Worm (Caenorhabditis elegans) whole organism, late embryonic: ENCODE results near the gene exos-8.
A peak's percentile ranks its signal among the peaks of the same experiment; 100 is the strongest.

ENCODE experiments used
- C08G9.2 ChIP-seq: sonication (generic microtip); optimal IDR thresholded peaks from 2 replicates; lab custom pipeline; 2016; ENCODE audit warnings: mild to moderate bottlenecking, missing genetic modification characterization, moderate library complexity, missing compliant biosample characterization
- C38D4.7 ChIP-seq: fragments of 200-800 bp; sonication (Bioruptor generic); optimal IDR thresholded peaks from 2 replicates; lab custom pipeline; 2018; ENCODE audit warnings: mild to moderate bottlenecking, missing genetic modification characterization, moderate library complexity, missing compliant biosample characterization
- F13H6.1 ChIP-seq: sonication (generic microtip); optimal IDR thresholded peaks from 2 replicates; lab custom pipeline; 2016; ENCODE audit warnings: missing genetic modification characterization, missing compliant biosample characterization
- K09A11.1 ChIP-seq: sonication (generic microtip); optimal IDR thresholded peaks from 2 replicates; lab custom pipeline; 2017; ENCODE audit warnings: antibody characterized with exemption, mild to moderate bottlenecking, missing genetic modification characterization, missing compliant biosample characterization; ENCODE audit not compliant: insufficient read depth
- Y22D7AL.16 ChIP-seq: sonication (generic microtip); optimal IDR thresholded peaks from 2 replicates; lab custom pipeline; 2016; ENCODE audit warnings: missing genetic modification characterization, missing compliant biosample characterization
- ahr-1 ChIP-seq: sonication (generic microtip); optimal IDR thresholded peaks from 2 replicates; lab custom pipeline; 2016; ENCODE audit warnings: missing genetic modification characterization, missing compliant biosample characterization
- ama-1 ChIP-seq: fragments of 150-350 bp; optimal IDR thresholded peaks from 2 replicates; lab custom pipeline; 2014
- ceh-14 ChIP-seq: sonication (generic microtip); optimal IDR thresholded peaks from 2 replicates; lab custom pipeline; 2016; ENCODE audit warnings: missing genotype, missing genetic modification characterization, missing compliant biosample characterization
- ceh-19 ChIP-seq: fragments of 200-800 bp; sonication (Bioruptor generic); optimal IDR thresholded peaks from 2 replicates; lab custom pipeline; 2018; ENCODE audit warnings: mild to moderate bottlenecking, missing genetic modification characterization, missing compliant biosample characterization
- ceh-2 ChIP-seq: sonication (generic microtip); optimal IDR thresholded peaks from 2 replicates; lab custom pipeline; 2016; ENCODE audit warnings: missing genotype, missing genetic modification characterization, missing compliant biosample characterization
- ceh-30 ChIP-seq: fragments of 150-350 bp; optimal IDR thresholded peaks from 2 replicates; lab custom pipeline; 2014; ENCODE audit warnings: missing biosample characterization, missing genetic modification characterization
- ceh-31 ChIP-seq: sonication (generic microtip); optimal IDR thresholded peaks from 2 replicates; lab custom pipeline; 2016; ENCODE audit warnings: missing genetic modification characterization, missing compliant biosample characterization
- ceh-34 ChIP-seq: sonication (generic microtip); optimal IDR thresholded peaks from 2 replicates; lab custom pipeline; 2016; ENCODE audit warnings: mild to moderate bottlenecking, missing genetic modification characterization, missing compliant biosample characterization
- ceh-45 ChIP-seq: fragments of 200-800 bp; sonication (Bioruptor generic); IDR thresholded peaks from 2 replicates; pipeline ENCODE4 v1.3.6; 2022; ENCODE audit warnings: missing genetic modification reagents, missing genetic modification characterization, missing compliant biosample characterization
- ceh-6 ChIP-seq: fragments of 200-800 bp; sonication (Bioruptor generic); optimal IDR thresholded peaks from 2 replicates; lab custom pipeline; 2018; ENCODE audit warnings: mild to moderate bottlenecking, missing genetic modification characterization, missing compliant biosample characterization
- dmd-4 ChIP-seq: sonication (generic microtip); optimal IDR thresholded peaks from 2 replicates; lab custom pipeline; 2016; ENCODE audit warnings: borderline replicate concordance, missing genetic modification characterization, missing compliant biosample characterization
- elt-2 ChIP-seq: sonication (generic microtip); optimal IDR thresholded peaks from 2 replicates; lab custom pipeline; 2016; ENCODE audit warnings: missing genetic modification reagents, missing genetic modification characterization, missing compliant biosample characterization
- fax-1 ChIP-seq: sonication (generic microtip); optimal IDR thresholded peaks from 2 replicates; lab custom pipeline; 2016; ENCODE audit warnings: missing genotype, missing genetic modification characterization, missing compliant biosample characterization
- fkh-10 ChIP-seq: fragments of 150-350 bp; optimal IDR thresholded peaks from 2 replicates; lab custom pipeline; 2014; ENCODE audit warnings: missing biosample characterization, missing genetic modification reagents, missing genetic modification characterization
- fkh-6 ChIP-seq: sonication (generic microtip); optimal IDR thresholded peaks from 2 replicates; lab custom pipeline; 2016; ENCODE audit warnings: missing genetic modification characterization, missing compliant biosample characterization
- hlh-13 ChIP-seq: fragments of 200-800 bp; sonication (Bioruptor generic); optimal IDR thresholded peaks from 2 replicates; lab custom pipeline; 2018; ENCODE audit warnings: mild to moderate bottlenecking, missing genetic modification characterization, missing compliant biosample characterization
- hlh-8 ChIP-seq: sonication (generic microtip); optimal IDR thresholded peaks from 2 replicates; lab custom pipeline; 2016; ENCODE audit warnings: missing genotype, missing genetic modification characterization, missing compliant biosample characterization
- lim-6 ChIP-seq: sonication (generic microtip); optimal IDR thresholded peaks from 2 replicates; lab custom pipeline; 2016; ENCODE audit warnings: missing genetic modification characterization, missing compliant biosample characterization
- mec-3 ChIP-seq: sonication (generic microtip); optimal IDR thresholded peaks from 2 replicates; lab custom pipeline; 2016; ENCODE audit warnings: borderline replicate concordance, missing genetic modification characterization, missing compliant biosample characterization
- nfya-1 ChIP-seq: sonication (generic microtip); optimal IDR thresholded peaks from 2 replicates; lab custom pipeline; 2017; ENCODE audit warnings: missing genetic modification characterization, mild to moderate bottlenecking, missing compliant biosample characterization, antibody characterized with exemption, moderate library complexity
- nhr-11 ChIP-seq: fragments of 150-350 bp; optimal IDR thresholded peaks from 2 replicates; lab custom pipeline; 2014; ENCODE audit warnings: missing biosample characterization, missing genetic modification characterization
- nhr-232 ChIP-seq: sonication (generic microtip); optimal IDR thresholded peaks from 2 replicates; lab custom pipeline; 2016; ENCODE audit warnings: missing genetic modification characterization, missing compliant biosample characterization
- odd-2 ChIP-seq: sonication (generic microtip); optimal IDR thresholded peaks from 2 replicates; lab custom pipeline; 2017; ENCODE audit warnings: antibody characterized with exemption, mild to moderate bottlenecking, missing genetic modification characterization, missing compliant biosample characterization
- pag-3 ChIP-seq: sonication (generic microtip); optimal IDR thresholded peaks from 2 replicates; lab custom pipeline; 2016; ENCODE audit warnings: missing compliant biosample characterization, missing genetic modification characterization, borderline replicate concordance
- pat-9 ChIP-seq: fragments of 200-800 bp; sonication (Bioruptor generic); optimal IDR thresholded peaks from 2 replicates; lab custom pipeline; 2018; ENCODE audit warnings: mild to moderate bottlenecking, missing genetic modification characterization, moderate library complexity, missing compliant biosample characterization
- pax-1 ChIP-seq: fragments of 150-350 bp; optimal IDR thresholded peaks from 2 replicates; lab custom pipeline; 2014; ENCODE audit warnings: missing biosample characterization, missing genetic modification characterization
- pha-2 ChIP-seq: sonication (generic microtip); optimal IDR thresholded peaks from 2 replicates; lab custom pipeline; 2017; ENCODE audit warnings: mild to moderate bottlenecking, missing genetic modification characterization, missing compliant biosample characterization
- pqm-1 ChIP-seq: sonication (generic microtip); optimal IDR thresholded peaks from 2 replicates; lab custom pipeline; 2016; ENCODE audit warnings: missing genetic modification characterization, missing compliant biosample characterization
- ref-2 ChIP-seq: sonication (generic microtip); optimal IDR thresholded peaks from 2 replicates; lab custom pipeline; 2016; ENCODE audit warnings: missing genetic modification characterization, missing compliant biosample characterization
- sdc-2 ChIP-seq: sonication (generic microtip); optimal IDR thresholded peaks from 2 replicates; lab custom pipeline; 2016; ENCODE audit warnings: missing genotype, missing genetic modification characterization, missing compliant biosample characterization
- tbx-2 ChIP-seq: sonication (generic microtip); optimal IDR thresholded peaks from 2 replicates; lab custom pipeline; 2016; ENCODE audit warnings: missing genetic modification characterization, missing compliant biosample characterization
- unc-3 ChIP-seq, 2 experiments: fragments of 200-800 bp in 1 of 2; sonication (Bioruptor generic) in 1 of 2; sonication (generic microtip) in 1 of 2; conservative IDR thresholded peaks in 1 of 2; optimal IDR thresholded peaks in 1 of 2; 2 replicates each; pipeline versions ENCODE4 v1.3.6 to Lab custom; 2016 to 2022; ENCODE audit warnings: missing compliant biosample characterization in 2 of 2, missing genetic modification characterization in 2 of 2, missing genetic modification reagents in 1 of 2
- zip-5 ChIP-seq: sonication (generic microtip); optimal IDR thresholded peaks from 2 replicates; lab custom pipeline; 2016; ENCODE audit warnings: missing genetic modification characterization, missing compliant biosample characterization

Gene exos-8

ce11 chrII:6776418-6777034 lies 35.0 kb downstream of the exos-8 start, which contains the start of gene ssup-72 (continued):
- no peak for TF ChIP-seq pqm-1
- TF ChIP-seq pax-1 = no peak

- TF ChIP-seq F13H6.1 (tag; lab: Kevin White, UChicago) (no peak), tbx-2 (tag; lab: Kevin White, UChicago) (no peak), ref-2 (no peak), Y22D7AL.16 (tag; lab: Kevin White, UChicago) (no peak), hlh-8 (tag; lab: Kevin White, UChicago) (no peak), pat-9 (tag; lab: Kevin White, UChicago) (no peak), ceh-45 (GFP tag; lab: Robert Waterston, UW) (no peak), dmd-4 (no peak), mec-3 (tag; lab: Kevin White, UChicago) (no peak), ceh-31 (no peak), ama-1 (no peak), pqm-1 (no peak), nhr-11 (no peak), K09A11.1 (no peak), ahr-1 (tag; lab: Kevin White, UChicago) (no peak), ceh-19 (no peak)
Measured at ce11 chrII:6779104-6779503, 37.6 kb downstream of the exos-8 start, which contains the start of gene T13C2.7. T13C2.7 (plus strand) TSS chrII:6779404.

ce11 chrII:6781231-6781630 lies 39.7 kb downstream of the exos-8 start:
- TF ChIP-seq pag-3 = no peak
- no peak for TF ChIP-seq unc-3 (GFP tag; conservative IDR thresholded peaks at IDR 0.05; lab: Robert Waterston, UW)
- no peak for TF ChIP-seq unc-3 (tag; optimal IDR thresholded peaks at IDR 0.05; lab: Kevin White, UChicago)
- TF ChIP-seq ceh-14 (tag; lab: Kevin White, UChicago) = no peak
- TF ChIP-seq fkh-10 (GFP tag; lab: Kevin White, UChicago) = no peak
- TF ChIP-seq elt-2 (tag; lab: Kevin White, UChicago) = peak; percentile 64
- no peak for TF ChIP-seq ceh-6

- TF ChIP-seq pha-2 (no peak), ref-2 (no peak), elt-2 (tag; lab: Kevin White, UChicago) (no peak), odd-2 (tag; lab: Kevin White, UChicago) (no peak), nhr-232 (tag; lab: Kevin White, UChicago) (no peak), C08G9.2 (no peak), nfya-1 (tag; lab: Kevin White, UChicago) (no peak), C38D4.7 (GFP tag; lab: Kevin White, UChicago) (no peak), zip-5 (tag; lab: Kevin White, UChicago) (no peak), sdc-2 (tag; lab: Kevin White, UChicago) (no peak), ceh-2 (no peak), lim-6 (tag; lab: Kevin White, UChicago) (no peak), fkh-6 (no peak), fax-1 (tag; lab: Kevin White, UChicago) (no peak), hlh-13 (GFP tag; lab: Kevin White, UChicago) (no peak), ceh-30 (no peak), ceh-19 (no peak), fkh-10 (GFP tag; lab: Kevin White, UChicago) (no peak), ceh-14 (tag; lab: Kevin White, UChicago) (no peak), ceh-34 (tag; lab: Kevin White, UChicago) (no peak)
Measured at ce11 chrII:6781983-6782382, 40.5 kb downstream of the exos-8 start.
